Worm (Caenorhabditis elegans): Measurements from ENCODE around the gene C44B9.3.

C44B9.3 gene

ce11 chrIII:10868653-10869392 is 11.2 kb downstream of the C44B9.3 start, which contains the start of the genes cey-4 and vps-50:
TSS of gene cey-4 (minus strand) at chrIII:10868703.
TSS of gene vps-50 (plus strand) at chrIII:10869193.
- TF ChIP-seq F13C5.2 (tag; optimal IDR thresholded peaks at IDR 0.05) (peak; percentile 61), ceh-13 (GFP tag; optimal IDR thresholded peaks at IDR 0.05) (no peak)

DNA sequence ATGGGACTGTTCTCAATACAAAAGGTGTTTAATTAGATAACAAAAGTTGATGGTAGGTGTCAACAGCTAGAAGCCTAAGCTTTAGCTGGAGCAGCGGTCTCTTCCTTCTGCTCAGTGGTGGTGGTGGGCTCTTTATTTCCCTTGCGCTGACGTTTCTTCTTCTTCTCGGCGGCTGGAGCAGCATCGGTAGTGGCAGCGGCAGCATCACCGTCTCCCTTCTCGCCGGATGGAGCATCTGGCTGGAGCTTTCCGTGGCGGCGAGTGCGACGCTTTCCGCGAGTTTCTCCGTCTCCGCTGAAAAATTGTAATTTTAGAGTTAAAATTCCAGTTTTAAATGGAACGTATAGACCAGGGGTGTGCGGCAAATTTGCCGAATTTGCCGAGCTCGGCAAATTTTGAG is 12.9 kb downstream of the C44B9.3 start:
- TF ChIP-seq hnd-1 (tag; optimal IDR thresholded peaks at IDR 0.05): no peak
- TF ChIP-seq ama-1 (optimal IDR thresholded peaks at IDR 0.05): no peak
- 0 out of 2 replicates have a peak, but pooled peaks have one; percentile 12 for TF ChIP-seq pes-1 (GFP tag; IDR thresholded peaks at IDR 0.05)

DNA sequence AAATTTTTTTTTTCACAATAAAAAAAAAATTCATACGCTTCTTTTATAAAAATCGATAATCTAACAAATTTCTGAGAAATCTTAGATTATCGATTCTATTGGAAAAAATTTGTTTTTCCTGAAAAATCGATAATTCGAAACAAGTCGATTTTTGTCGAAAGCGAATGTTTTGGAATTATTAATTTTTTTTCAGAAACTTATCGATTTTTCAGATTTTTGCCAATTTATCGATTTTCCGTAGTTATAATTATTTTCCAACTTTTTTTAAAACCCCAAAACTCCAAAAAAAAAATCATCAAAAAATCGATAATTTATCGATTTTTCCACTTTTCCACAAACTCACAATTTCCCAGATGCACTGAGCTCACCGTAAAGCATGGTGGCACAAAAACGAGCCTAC is 18.6 kb downstream of the C44B9.3 start:
- TF ChIP-seq scrt-1 (GFP tag; IDR thresholded peaks at IDR 0.05) (no peak), hmbx-1 (tag; optimal IDR thresholded peaks at IDR 0.05) (no peak), hmg-4 (GFP tag; optimal IDR thresholded peaks at IDR 0.05) (no peak)

DNA sequence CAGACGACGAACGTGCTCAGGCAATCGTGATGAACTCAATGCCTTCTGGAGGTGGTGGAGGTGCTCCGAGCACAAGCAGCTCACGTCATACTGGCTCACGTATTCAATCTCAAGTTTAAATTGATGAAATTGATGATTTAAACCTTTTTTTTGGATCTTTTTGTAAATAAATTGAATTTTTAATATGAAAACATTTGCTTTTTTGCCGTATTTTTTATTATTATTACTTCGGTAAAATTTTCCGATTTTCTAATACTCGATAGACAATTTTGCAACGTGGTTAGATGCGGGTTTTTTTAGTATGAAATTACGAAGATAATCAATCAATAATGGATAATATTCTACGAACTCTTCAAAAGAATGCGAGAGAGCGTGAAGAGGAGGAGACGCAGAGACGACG is 22.0 kb downstream of the C44B9.3 start, which contains the start of gene oxi-1:
oxi-1 (plus strand) TSS at position 301 of the 400 bp plus-strand sequence.
- TF ChIP-seq sea-1 (GFP tag; conservative IDR thresholded peaks at IDR 0.05): no peak
- no peak for TF ChIP-seq hnd-1 (tag; optimal IDR thresholded peaks at IDR 0.05)
- TF ChIP-seq hmbx-1 (tag; optimal IDR thresholded peaks at IDR 0.05): no peak
- no peak for TF ChIP-seq ceh-36 (tag; optimal IDR thresholded peaks at IDR 0.05)
- TF ChIP-seq ceh-13 (GFP tag; optimal IDR thresholded peaks at IDR 0.05): no peak
- no peak for TF ChIP-seq pes-1 (GFP tag; IDR thresholded peaks at IDR 0.05)
- TF ChIP-seq aly-1 (tag; optimal IDR thresholded peaks at IDR 0.05): no peak
- no peak for TF ChIP-seq hmg-4 (GFP tag; optimal IDR thresholded peaks at IDR 0.05)
- no peak for TF ChIP-seq ets-7 (tag; optimal IDR thresholded peaks at IDR 0.05)
- TF ChIP-seq B0310.2 (tag; optimal IDR thresholded peaks at IDR 0.05): no peak
- no peak for TF ChIP-seq tra-4 (tag; optimal IDR thresholded peaks at IDR 0.05)
- TF ChIP-seq ama-1 (optimal IDR thresholded peaks at IDR 0.05): no peak
- TF ChIP-seq tbx-37 (GFP tag; conservative IDR thresholded peaks at IDR 0.05): no peak
- no peak for TF ChIP-seq flt-1 (GFP tag; IDR thresholded peaks at IDR 0.05)

- TF ChIP-seq tbx-37 (GFP tag; conservative IDR thresholded peaks at IDR 0.05): peak; percentile 60; the same call in 1 of the 2 replicates
- no peak for TF ChIP-seq tra-4 (tag; optimal IDR thresholded peaks at IDR 0.05)
- TF ChIP-seq hmg-4 (GFP tag; optimal IDR thresholded peaks at IDR 0.05): no peak
- TF ChIP-seq flt-1 (GFP tag; IDR thresholded peaks at IDR 0.05): no peak
- TF ChIP-seq hmbx-1 (tag; optimal IDR thresholded peaks at IDR 0.05): no peak
- 0 out of 2 replicates have a peak, but pooled peaks have one; percentile 38 for TF ChIP-seq tbx-11 (GFP tag; IDR thresholded peaks at IDR 0.05)
- TF ChIP-seq ceh-13 (GFP tag; optimal IDR thresholded peaks at IDR 0.05): peak; percentile 59
- no peak for TF ChIP-seq ama-1 (optimal IDR thresholded peaks at IDR 0.05)
- no peak for TF ChIP-seq F13C5.2 (tag; optimal IDR thresholded peaks at IDR 0.05)
- TF ChIP-seq aly-1 (tag; optimal IDR thresholded peaks at IDR 0.05): no peak
- TF ChIP-seq ets-7 (tag; optimal IDR thresholded peaks at IDR 0.05): peak; percentile 12
- peak; percentile 62 for TF ChIP-seq B0310.2 (tag; optimal IDR thresholded peaks at IDR 0.05)
- TF ChIP-seq scrt-1 (GFP tag; IDR thresholded peaks at IDR 0.05): no peak
- no peak for TF ChIP-seq ceh-36 (tag; optimal IDR thresholded peaks at IDR 0.05)
- peak; percentile 33 for TF ChIP-seq hnd-1 (tag; optimal IDR thresholded peaks at IDR 0.05)
- TF ChIP-seq sea-1 (GFP tag; conservative IDR thresholded peaks at IDR 0.05): 0 out of 2 replicates have a peak, but pooled peaks have one; percentile 46
- TF ChIP-seq pes-1 (GFP tag; IDR thresholded peaks at IDR 0.05): peak; percentile 80
These were observed 23.2 kb downstream of the C44B9.3 start for ce11 chrIII:10856830-10857229.

- no peak for TF ChIP-seq tbx-11 (GFP tag; IDR thresholded peaks at IDR 0.05)
- TF ChIP-seq hnd-1 (tag; optimal IDR thresholded peaks at IDR 0.05): no peak
- TF ChIP-seq ama-1 (optimal IDR thresholded peaks at IDR 0.05): no peak
- no peak for TF ChIP-seq ets-7 (tag; optimal IDR thresholded peaks at IDR 0.05)
- no peak for TF ChIP-seq F13C5.2 (tag; optimal IDR thresholded peaks at IDR 0.05)
- no peak for TF ChIP-seq flt-1 (GFP tag; IDR thresholded peaks at IDR 0.05)
- TF ChIP-seq ceh-36 (tag; optimal IDR thresholded peaks at IDR 0.05): no peak
- TF ChIP-seq scrt-1 (GFP tag; IDR thresholded peaks at IDR 0.05): no peak
- TF ChIP-seq tra-4 (tag; optimal IDR thresholded peaks at IDR 0.05): no peak
These were observed 24.5 kb downstream of the C44B9.3 start, which contains the start of gene Y39A1C.1 for ce11 chrIII:10855398-10855880. TSS of gene Y39A1C.1 (plus strand) at chrIII:10855448.

DNA sequence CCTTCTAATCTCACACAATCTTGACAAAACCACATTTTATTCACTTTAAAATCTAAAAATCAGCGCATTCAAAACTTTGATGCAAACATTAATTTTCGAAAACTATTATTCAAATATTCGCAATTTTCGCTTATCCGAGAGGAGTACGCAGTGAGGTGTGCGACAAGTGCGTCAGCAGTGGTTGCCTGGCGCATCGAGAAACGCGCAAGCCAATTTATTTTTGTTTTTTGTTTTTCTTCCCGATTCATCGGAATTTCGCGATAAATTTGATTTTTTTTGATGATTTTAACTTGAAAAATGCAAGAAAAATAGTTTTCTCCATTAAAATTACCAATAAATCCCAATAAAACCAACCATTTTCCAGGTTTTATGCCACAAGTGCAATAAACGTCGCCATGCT is 31.1 kb downstream of the C44B9.3 start, which contains the start of the genes fbxb-85 and hex-3:
fbxb-85 (minus strand) TSS at position 106 of the 400 bp plus-strand sequence.
hex-3 (plus strand) TSS at position 365 of the 400 bp plus-strand sequence.
- TF ChIP-seq tra-4 (tag; optimal IDR thresholded peaks at IDR 0.05) (peak; percentile 56), scrt-1 (GFP tag; IDR thresholded peaks at IDR 0.05) (peak; percentile 62; the same call in 1 of the 2 replicates), F13C5.2 (tag; optimal IDR thresholded peaks at IDR 0.05) (peak; percentile 93), aly-1 (tag; optimal IDR thresholded peaks at IDR 0.05) (peak; percentile 52), tbx-37 (GFP tag; conservative IDR thresholded peaks at IDR 0.05) (peak; percentile 73), ets-7 (tag; optimal IDR thresholded peaks at IDR 0.05) (peak; percentile 42), ceh-13 (GFP tag; optimal IDR thresholded peaks at IDR 0.05) (peak; percentile 48), tbx-11 (GFP tag; IDR thresholded peaks at IDR 0.05) (peak; percentile 76), hmg-4 (GFP tag; optimal IDR thresholded peaks at IDR 0.05) (peak; percentile 84), ceh-36 (tag; optimal IDR thresholded peaks at IDR 0.05) (peak; percentile 65), sea-1 (GFP tag; conservative IDR thresholded peaks at IDR 0.05) (0 out of 2 replicates have a peak, but pooled peaks have one; percentile 67), flt-1 (GFP tag; IDR thresholded peaks at IDR 0.05) (peak; percentile 70), ama-1 (optimal IDR thresholded peaks at IDR 0.05) (no peak), pes-1 (GFP tag; IDR thresholded peaks at IDR 0.05) (peak; percentile 78), hmbx-1 (tag; optimal IDR thresholded peaks at IDR 0.05) (peak; percentile 24), hnd-1 (tag; optimal IDR thresholded peaks at IDR 0.05) (peak; percentile 32), B0310.2 (tag; optimal IDR thresholded peaks at IDR 0.05) (peak; percentile 43)

Data from whole organism, early embryonic.